Fruit fly (Drosophila melanogaster): ENCODE results near the gene CG5194.

The CG5194 gene

DNA sequence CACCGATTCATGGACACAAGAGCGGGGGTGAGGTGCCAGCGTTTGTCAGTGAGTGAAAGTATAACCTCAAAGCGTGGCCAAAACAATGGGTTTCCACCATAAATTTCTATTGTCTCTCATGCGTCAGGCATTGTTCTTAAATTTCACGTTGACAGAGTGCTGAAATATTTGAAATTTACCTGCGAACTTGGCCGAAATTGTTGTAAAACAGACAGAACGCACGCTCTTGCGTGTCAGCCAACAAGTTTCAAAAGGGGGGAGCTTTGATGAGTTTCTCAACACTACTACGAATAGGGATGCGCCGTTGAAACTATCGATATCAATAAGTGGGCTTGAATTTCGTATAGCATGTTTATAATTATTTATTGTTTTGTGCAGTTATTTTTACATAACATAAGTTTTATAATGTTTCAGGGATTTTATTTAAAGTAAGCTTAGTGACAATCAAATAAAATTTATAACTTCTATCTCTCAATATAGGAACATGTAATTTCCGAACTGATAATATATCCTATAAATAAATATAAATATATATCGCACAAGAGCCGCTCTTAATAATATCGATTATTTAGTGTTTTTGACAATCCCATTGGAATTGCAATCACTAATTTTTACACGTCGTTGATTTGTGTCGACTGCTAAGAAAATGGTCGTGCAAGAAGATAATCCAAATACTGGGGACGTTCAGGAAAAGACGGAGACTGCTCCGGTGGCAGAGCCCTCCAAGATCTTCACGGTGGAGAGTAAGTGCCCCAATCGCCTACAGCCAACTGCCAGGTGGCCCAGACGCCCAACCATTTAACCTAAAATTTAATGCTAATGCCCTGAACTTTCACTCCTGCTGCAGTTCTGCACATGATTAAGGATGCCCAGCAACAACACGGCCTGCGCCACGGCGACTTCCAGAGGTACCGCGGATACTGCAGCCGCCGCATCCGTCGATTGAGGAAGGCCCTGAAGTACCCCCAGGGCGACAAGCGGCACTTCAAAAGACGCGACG, 34.9 kb downstream of the CG5194 start, which contains the start of the genes pix and Srp68 (continued):
- peak; percentile 74 for TF ChIP-seq Sp1 (GFP tag; optimal IDR thresholded peaks at IDR 0.05)
- TF ChIP-seq OdsH (GFP tag; optimal IDR thresholded peaks at IDR 0.05) = peak; percentile 70
- no peak for TF ChIP-seq Hnf4 (GFP tag; optimal IDR thresholded peaks at IDR 0.05)
- TF ChIP-seq HLH106 (tag; optimal IDR thresholded peaks at IDR 0.05) = peak; percentile 80
- no peak for TF ChIP-seq Abd-B (GFP tag; optimal IDR thresholded peaks at IDR 0.05)
- TF ChIP-seq ey (GFP tag; optimal IDR thresholded peaks at IDR 0.05) = peak; percentile 70
- no peak for TF ChIP-seq Vsx2 (GFP tag; optimal IDR thresholded peaks at IDR 0.05; ENCODE audit: partially characterized antibody)

DNA sequence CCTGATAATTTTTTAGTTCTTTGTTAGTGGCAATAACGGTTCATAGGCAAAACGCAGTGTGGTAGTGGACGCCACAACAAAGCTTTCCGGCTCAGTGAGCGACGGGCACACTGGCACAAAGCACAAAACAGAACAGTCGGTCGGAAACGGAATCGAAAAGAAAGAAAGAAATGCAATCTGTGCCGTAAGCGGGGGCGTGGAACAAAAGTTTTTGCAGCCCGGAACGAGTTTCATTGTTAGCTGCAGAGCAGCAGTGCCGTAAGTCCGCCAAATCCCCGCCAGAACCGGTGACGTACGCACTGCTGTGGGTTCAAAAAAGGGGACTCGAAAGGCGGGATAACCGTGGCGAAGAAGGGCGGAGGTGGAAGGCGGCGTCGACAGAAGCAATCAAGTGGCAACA, 41.2 kb downstream of the CG5194 start, which contains the start of gene CG5026:
TSS of gene CG5026 (plus strand) at position 92 of the 400 bp plus-strand sequence.
- TF ChIP-seq Rel (GFP tag; optimal IDR thresholded peaks at IDR 0.05) (no peak), Rel (tag; optimal IDR thresholded peaks at IDR 0.05) (peak; percentile 76), foxo (GFP tag; optimal IDR thresholded peaks at IDR 0.05) (no peak), OdsH (GFP tag; optimal IDR thresholded peaks at IDR 0.05) (peak; percentile 3), psq (GFP tag; optimal IDR thresholded peaks at IDR 0.05) (peak; percentile 93), fru (GFP tag; optimal IDR thresholded peaks at IDR 0.05) (no peak), N (GFP tag; optimal IDR thresholded peaks at IDR 0.05) (no peak), Dif (GFP tag; optimal IDR thresholded peaks at IDR 0.05; ENCODE audit: partially characterized antibody) (no peak)

DNA sequence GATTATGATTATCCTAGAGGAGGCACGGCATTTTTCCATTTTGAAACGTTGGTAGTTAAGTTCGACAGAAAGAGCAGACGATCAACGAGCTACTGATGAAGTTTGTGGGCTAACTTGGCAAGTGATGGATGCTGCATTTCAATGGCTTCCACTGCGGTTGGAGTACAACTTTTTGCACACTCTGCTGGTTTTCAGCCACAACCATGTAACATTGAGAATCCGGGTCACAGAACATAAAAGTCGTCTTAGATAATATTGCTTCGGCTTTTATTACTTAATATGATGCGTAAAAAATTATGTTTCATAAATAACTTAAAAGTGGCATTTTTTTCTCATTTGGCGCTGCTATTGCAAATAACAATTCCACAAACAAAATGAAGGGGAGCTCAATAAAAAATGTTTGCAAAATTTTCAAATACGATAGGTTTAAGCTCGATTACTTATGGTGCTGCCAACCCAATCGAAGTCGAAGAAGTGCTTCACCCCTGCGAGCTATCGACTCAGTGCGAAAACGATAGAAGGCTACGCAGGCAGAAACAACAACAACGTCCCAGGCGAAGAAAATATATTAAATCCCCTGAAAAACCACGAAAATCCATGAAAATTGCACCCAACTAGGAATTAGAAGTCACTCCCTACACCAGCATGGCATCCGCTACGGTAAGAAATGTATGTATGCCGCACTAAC, 43.2 kb downstream of the CG5194 start, which contains the start of the genes CG5653 and CG5021:
TSS of gene CG5653 (minus strand) at position 51 of the 688 bp plus-strand sequence.
TSS of gene CG5021 (plus strand) at position 506 of the 688 bp plus-strand sequence.
- TF ChIP-seq Vsx2 (GFP tag; optimal IDR thresholded peaks at IDR 0.05; ENCODE audit: partially characterized antibody) (no peak), h (GFP tag; optimal IDR thresholded peaks at IDR 0.05) (no peak), Hnf4 (GFP tag; optimal IDR thresholded peaks at IDR 0.05) (no peak), dsf (GFP tag; optimal IDR thresholded peaks at IDR 0.05; ENCODE audit: borderline replicate concordance) (no peak), N (GFP tag; optimal IDR thresholded peaks at IDR 0.05) (no peak), fru (GFP tag; optimal IDR thresholded peaks at IDR 0.05) (no peak), Rel (GFP tag; optimal IDR thresholded peaks at IDR 0.05) (no peak), Rel (tag; optimal IDR thresholded peaks at IDR 0.05) (peak; percentile 79)

DNA sequence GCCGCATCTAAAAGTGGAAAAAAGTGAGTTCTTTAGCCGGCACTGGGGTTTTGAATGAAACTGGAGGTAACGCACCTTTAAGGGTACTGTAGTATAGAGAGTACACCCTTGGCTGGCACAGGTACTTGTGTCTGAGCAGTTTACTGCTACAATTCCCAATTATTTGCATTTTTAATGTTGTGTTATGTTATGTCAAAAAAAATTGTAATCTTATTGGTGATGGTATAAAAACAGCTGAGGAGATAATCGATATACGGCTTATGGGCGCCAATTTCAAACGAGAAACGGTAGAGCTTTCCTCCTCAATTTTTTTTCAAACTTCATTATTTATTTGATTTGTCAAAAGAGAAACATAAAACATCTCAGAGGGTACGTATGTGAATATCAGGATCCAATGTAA, 45.2 kb downstream of the CG5194 start, which contains the start of gene ValRS-m:
TSS of gene ValRS-m (minus strand) at position 312 of the 400 bp plus-strand sequence.
- TF ChIP-seq dl (GFP tag; optimal IDR thresholded peaks at IDR 0.05; ENCODE audit: insufficient read depth in 1 of 2, partially characterized antibody in 2 of 2) (no peak), HLH106 (tag; optimal IDR thresholded peaks at IDR 0.05) (no peak), dsf (GFP tag; optimal IDR thresholded peaks at IDR 0.05; ENCODE audit: borderline replicate concordance) (no peak), fru (GFP tag; optimal IDR thresholded peaks at IDR 0.05) (no peak), Hr78 (GFP tag; optimal IDR thresholded peaks at IDR 0.05) (no peak), N (GFP tag; optimal IDR thresholded peaks at IDR 0.05) (no peak), Rel (GFP tag; optimal IDR thresholded peaks at IDR 0.05) (no peak), Rel (tag; optimal IDR thresholded peaks at IDR 0.05) (no peak), CG32264 (GFP tag; optimal IDR thresholded peaks at IDR 0.05) (no peak), CG9705 (GFP tag; optimal IDR thresholded peaks at IDR 0.05) (no peak), Abd-B (GFP tag; optimal IDR thresholded peaks at IDR 0.05) (no peak), Hnf4 (GFP tag; optimal IDR thresholded peaks at IDR 0.05) (no peak), jim (GFP tag; optimal IDR thresholded peaks at IDR 0.05) (no peak), lola (GFP tag; optimal IDR thresholded peaks at IDR 0.05) (no peak), tai (GFP tag; optimal IDR thresholded peaks at IDR 0.05) (no peak), rgr (GFP tag; optimal IDR thresholded peaks at IDR 0.05) (no peak), GATAd (GFP tag; optimal IDR thresholded peaks at IDR 0.05) (no peak), Hr83 (GFP tag; optimal IDR thresholded peaks at IDR 0.05; ENCODE audit: poor library complexity, severe bottlenecking) (no peak), ey (GFP tag; optimal IDR thresholded peaks at IDR 0.05) (no peak), OdsH (GFP tag; optimal IDR thresholded peaks at IDR 0.05) (no peak), Mio (GFP tag; optimal IDR thresholded peaks at IDR 0.05) (no peak)

All from whole organism, wandering third instar larva.